Fruit fly (Drosophila melanogaster) whole organism, embryonic: ENCODE results near the gene Cyp4d14.

Experiments used
- Abd-B ChIP-seq: fragments of 200-800 bp; sonication (Bioruptor generic); optimal IDR thresholded peaks from 2 replicates; lab custom pipeline; 2018; ENCODE audit warnings: missing biosample characterization, mild to moderate bottlenecking, missing genetic modification characterization, moderate library complexity
- Atf6 ChIP-seq: fragments of 200-800 bp; sonication (Bioruptor generic); IDR thresholded peaks from 2 replicates; pipeline ENCODE4 v1.3.6; 2022; ENCODE audit warnings: missing biosample characterization, missing genetic modification characterization
- Bgb ChIP-seq: fragments of 200-800 bp; sonication (Bioruptor generic); IDR thresholded peaks from 2 replicates; pipeline ENCODE4 v1.3.6; 2022; ENCODE audit warnings: missing biosample characterization, missing genetic modification characterization; ENCODE audit not compliant: partially characterized antibody
- BtbVII ChIP-seq: fragments of 200-800 bp; sonication (Bioruptor generic); optimal IDR thresholded peaks from 3 replicates; lab custom pipeline; 2017; ENCODE audit warnings: missing biosample characterization, mild to moderate bottlenecking, missing genetic modification characterization
- CG10654 ChIP-seq: fragments of 200-800 bp; sonication (Bioruptor generic); optimal IDR thresholded peaks from 2 replicates; lab custom pipeline; 2016; ENCODE audit warnings: missing biosample characterization, missing genetic modification characterization
- CG13296 ChIP-seq: fragments of 200-800 bp; sonication (Bioruptor generic); optimal IDR thresholded peaks from 3 replicates; lab custom pipeline; 2018; ENCODE audit warnings: missing biosample characterization, mild to moderate bottlenecking, missing genetic modification characterization
- CG14965 ChIP-seq: fragments of 200-800 bp; sonication (Bioruptor generic); optimal IDR thresholded peaks from 2 replicates; lab custom pipeline; 2016; ENCODE audit warnings: missing biosample characterization, missing genetic modification characterization, borderline replicate concordance
- CG17361 ChIP-seq: fragments of 200-800 bp; sonication (Bioruptor generic); IDR thresholded peaks from 3 replicates; pipeline ENCODE4 v1.3.6; 2022; ENCODE audit warnings: missing biosample characterization, missing genetic modification characterization
- CG34422 ChIP-seq: fragments of 200-800 bp; sonication (Bioruptor generic); IDR thresholded peaks from 3 replicates; pipeline ENCODE4 v1.3.6; 2022; ENCODE audit warnings: missing biosample characterization, missing genetic modification characterization
- CG4730 ChIP-seq: fragments of 200-800 bp; sonication (Bioruptor generic); IDR thresholded peaks from 2 replicates; pipeline ENCODE4 v1.3.6; 2022; ENCODE audit warnings: missing biosample characterization, missing genetic modification characterization
- CG4820 ChIP-seq: fragments of 200-800 bp; sonication (Bioruptor generic); optimal IDR thresholded peaks from 3 replicates; lab custom pipeline; 2016; ENCODE audit warnings: missing biosample characterization, missing genetic modification characterization
- CG7839 ChIP-seq: fragments of 200-800 bp; sonication (Bioruptor generic); optimal IDR thresholded peaks from 3 replicates; lab custom pipeline; 2018; ENCODE audit warnings: missing biosample characterization, mild to moderate bottlenecking, missing genetic modification characterization, moderate library complexity
- CG7928 ChIP-seq: fragments of 200-800 bp; sonication (Bioruptor generic); optimal IDR thresholded peaks from 2 replicates; lab custom pipeline; 2017; ENCODE audit warnings: missing biosample characterization, mild to moderate bottlenecking, missing genetic modification characterization
- CG8765 ChIP-seq: fragments of 200-800 bp; sonication (Bioruptor generic); IDR thresholded peaks from 2 replicates; pipeline ENCODE4 v1.3.6; 2022; ENCODE audit warnings: missing biosample characterization, missing genetic modification characterization
- Fer1 ChIP-seq: fragments of 200-800 bp; sonication (Bioruptor generic); optimal IDR thresholded peaks from 2 replicates; lab custom pipeline; 2017; ENCODE audit warnings: missing biosample characterization, mild to moderate bottlenecking, missing genetic modification characterization
- HHEX ChIP-seq: fragments of 200-800 bp; sonication (Bioruptor generic); optimal IDR thresholded peaks from 3 replicates; lab custom pipeline; 2017; ENCODE audit warnings: missing biosample characterization, mild to moderate bottlenecking, missing genetic modification characterization, missing genetic modification reagents
- Hmr ChIP-seq: fragments of 200-800 bp; sonication (Bioruptor generic); optimal IDR thresholded peaks from 3 replicates; lab custom pipeline; 2017; ENCODE audit warnings: mild to moderate bottlenecking, missing biosample characterization, missing genetic modification reagents, missing genetic modification characterization
- Med ChIP-seq: fragments of 200-800 bp; sonication (Bioruptor generic); peaks from one replicate; lab custom pipeline; 2016; ENCODE audit warnings: missing biosample characterization, missing genetic modification characterization, mild to moderate bottlenecking, inconsistent platforms, moderate library complexity
- NC2β ChIP-seq: fragments of 200-800 bp; sonication (Bioruptor generic); optimal IDR thresholded peaks from 2 replicates; lab custom pipeline; 2016; ENCODE audit warnings: missing biosample characterization, missing genetic modification characterization
- NFAT ChIP-seq: fragments of 200-800 bp; sonication (Bioruptor generic); IDR thresholded peaks from 2 replicates; pipeline ENCODE4 v1.3.6; 2022; ENCODE audit warnings: missing biosample characterization, missing genetic modification characterization
- Nf-YA ChIP-seq: fragments of 200-800 bp; sonication (Bioruptor generic); IDR thresholded peaks from 2 replicates; pipeline ENCODE4 v1.3.6; 2022; ENCODE audit warnings: missing biosample characterization, missing genetic modification characterization
- PHDP ChIP-seq: fragments of 200-800 bp; sonication (Bioruptor generic); optimal IDR thresholded peaks from 3 replicates; lab custom pipeline; 2018; ENCODE audit warnings: missing biosample characterization, mild to moderate bottlenecking, missing genetic modification characterization, moderate library complexity
- ab ChIP-seq: fragments of 200-800 bp; sonication (Bioruptor generic); optimal IDR thresholded peaks from 2 replicates; lab custom pipeline; 2016; ENCODE audit warnings: missing biosample characterization, missing genetic modification characterization
- abd-A ChIP-seq: fragments of 200-800 bp; sonication (Bioruptor generic); optimal IDR thresholded peaks from 3 replicates; lab custom pipeline; 2019; ENCODE audit warnings: missing biosample characterization, mild to moderate bottlenecking, missing genetic modification characterization, moderate library complexity
- ara ChIP-seq: fragments of 200-800 bp; sonication (Bioruptor generic); IDR thresholded peaks from 2 replicates; pipeline ENCODE4 v1.3.6; 2022; ENCODE audit warnings: missing biosample characterization, missing genetic modification characterization
- ase ChIP-seq: fragments of 200-800 bp; sonication (Bioruptor generic); IDR thresholded peaks from 3 replicates; pipeline ENCODE4 v1.3.6; 2022; ENCODE audit warnings: missing biosample characterization, missing genetic modification characterization
- az2 ChIP-seq: fragments of 200-800 bp; sonication (Bioruptor generic); optimal IDR thresholded peaks from 3 replicates; lab custom pipeline; 2016; ENCODE audit warnings: missing biosample characterization, missing genetic modification characterization
- btn ChIP-seq: fragments of 200-800 bp; sonication (Bioruptor generic); optimal IDR thresholded peaks from 2 replicates; lab custom pipeline; 2016; ENCODE audit warnings: missing biosample characterization, missing genetic modification characterization
- caup ChIP-seq: fragments of 200-800 bp; sonication (Bioruptor generic); optimal IDR thresholded peaks from 3 replicates; lab custom pipeline; 2017; ENCODE audit warnings: missing biosample characterization, mild to moderate bottlenecking, missing genetic modification characterization, moderate library complexity; ENCODE audit not compliant: severe bottlenecking
- crp ChIP-seq, 2 experiments: fragments of 200-800 bp; sonication (Bioruptor generic); optimal IDR thresholded peaks; 2 replicates in 1 of 2; 3 replicates in 1 of 2; lab custom pipeline; 2017; ENCODE audit warnings: missing biosample characterization in 2 of 2, missing genetic modification characterization in 2 of 2, mild to moderate bottlenecking in 1 of 2, moderate library complexity in 1 of 2
- da ChIP-seq: fragments of 200-800 bp; sonication (Bioruptor generic); optimal IDR thresholded peaks from 2 replicates; lab custom pipeline; 2016; ENCODE audit warnings: missing biosample characterization, missing genetic modification characterization
- dpn ChIP-seq, 2 experiments: fragments of 200-800 bp; sonication (Bioruptor generic); optimal IDR thresholded peaks; 3 replicates each; lab custom pipeline; 2016; ENCODE audit warnings: missing biosample characterization in 2 of 2, missing genetic modification characterization in 2 of 2
- en ChIP-seq: fragments of 200-800 bp; sonication (Bioruptor generic); optimal IDR thresholded peaks from 2 replicates; lab custom pipeline; 2016; ENCODE audit warnings: missing biosample characterization, missing genetic modification characterization
- eve ChIP-seq, 2 experiments: fragments of >200 bp; optimal IDR thresholded peaks; 2 replicates each; lab custom pipeline; 2017; ENCODE audit warnings: missing biosample characterization in 2 of 2, missing genetic modification characterization in 2 of 2
- grau ChIP-seq: fragments of 200-800 bp; optimal IDR thresholded peaks from 3 replicates; lab custom pipeline; 2019; ENCODE audit warnings: missing biosample characterization, mild to moderate bottlenecking, missing genetic modification characterization, moderate library complexity
- gro ChIP-seq: fragments of 200-800 bp; sonication (Bioruptor generic); optimal IDR thresholded peaks from 2 replicates; lab custom pipeline; 2016; ENCODE audit warnings: missing biosample characterization, missing genetic modification characterization
- ham ChIP-seq: fragments of 200-800 bp; sonication (Bioruptor generic); IDR thresholded peaks from 2 replicates; pipeline ENCODE4 v1.3.6; 2022; ENCODE audit warnings: missing biosample characterization, missing genetic modification characterization
- ind ChIP-seq: fragments of 200-800 bp; sonication (Bioruptor generic); optimal IDR thresholded peaks from 3 replicates; lab custom pipeline; 2016; ENCODE audit warnings: missing biosample characterization, missing genetic modification characterization
- knrl ChIP-seq: fragments of 200-800 bp; sonication (Bioruptor generic); IDR thresholded peaks from 3 replicates; pipeline ENCODE4 v1.3.6; 2022; ENCODE audit warnings: missing biosample characterization, missing genetic modification characterization; ENCODE audit not compliant: partially characterized antibody
- maf-S ChIP-seq: fragments of 200-800 bp; sonication (Bioruptor generic); optimal IDR thresholded peaks from 2 replicates; lab custom pipeline; 2016; ENCODE audit warnings: missing biosample characterization, missing genetic modification characterization
- otp ChIP-seq: fragments of 200-800 bp; sonication (Bioruptor generic); IDR thresholded peaks from 3 replicates; pipeline ENCODE4, ENCODE4 v1.3.6; 2022; ENCODE audit warnings: missing biosample characterization, missing genetic modification characterization
- pho ChIP-seq: fragments of 200-800 bp; sonication (Bioruptor generic); optimal IDR thresholded peaks from 2 replicates; lab custom pipeline; 2016; ENCODE audit warnings: missing biosample characterization, missing genetic modification characterization
- phol ChIP-seq: fragments of 200-800 bp; sonication (Bioruptor generic); optimal IDR thresholded peaks from 3 replicates; lab custom pipeline; 2018; ENCODE audit warnings: missing biosample characterization, mild to moderate bottlenecking, missing genetic modification characterization, moderate library complexity
- ro ChIP-seq: fragments of 200-800 bp; sonication (Bioruptor generic); IDR thresholded peaks from 2 replicates; pipeline ENCODE4 v1.3.6; 2022; ENCODE audit warnings: missing biosample characterization, missing genetic modification characterization
- scrt ChIP-seq: fragments of 200-800 bp; sonication (Bioruptor generic); optimal IDR thresholded peaks from 2 replicates; lab custom pipeline; 2018; ENCODE audit warnings: missing biosample characterization, mild to moderate bottlenecking, missing genetic modification characterization, moderate library complexity
- slp2 ChIP-seq: fragments of 200-800 bp; sonication (Bioruptor generic); optimal IDR thresholded peaks from 2 replicates; lab custom pipeline; 2016; ENCODE audit warnings: missing biosample characterization, missing genetic modification characterization
- tna ChIP-seq: fragments of 200-800 bp; sonication (Bioruptor generic); IDR thresholded peaks from 2 replicates; pipeline ENCODE4 v1.3.6; 2022; ENCODE audit warnings: missing biosample characterization, missing genetic modification characterization; ENCODE audit not compliant: partially characterized antibody
- unpg ChIP-seq: fragments of 200-800 bp; sonication (Bioruptor generic); optimal IDR thresholded peaks from 3 replicates; lab custom pipeline; 2018; ENCODE audit warnings: missing biosample characterization, mild to moderate bottlenecking, missing genetic modification characterization, moderate library complexity
- usp ChIP-seq: fragments of >200 bp; optimal IDR thresholded peaks from 2 replicates; lab custom pipeline; 2017; ENCODE audit warnings: missing biosample characterization, missing genetic modification characterization
- yki ChIP-seq: fragments of >200 bp; optimal IDR thresholded peaks from 3 replicates; lab custom pipeline; 2018
- z ChIP-seq: fragments of 200-800 bp; sonication (Bioruptor generic); IDR thresholded peaks from 3 replicates; pipeline ENCODE4 v1.3.6; 2022; ENCODE audit warnings: missing biosample characterization, missing genetic modification characterization
- zfh1 ChIP-seq: fragments of 200-800 bp; sonication (Bioruptor generic); IDR thresholded peaks from 3 replicates; pipeline ENCODE4 v1.3.6; 2022; ENCODE audit warnings: missing biosample characterization, missing genetic modification characterization

The Cyp4d14 gene

dm6 chrX:2166129-2166528, 9.0 kb downstream of the Cyp4d14 start (continued):
- no peak for TF ChIP-seq caup
- no peak for TF ChIP-seq CG4730 (GFP tag; lab: Robert Waterston, UW)
- TF ChIP-seq CG14965 (GFP tag; lab: Kevin White, UChicago) = no peak
- no peak for TF ChIP-seq ab (GFP tag; lab: Kevin White, UChicago)
- peak; percentile 11 for TF ChIP-seq Med
- no peak for TF ChIP-seq CG8765
- peak in 1 of 2 experiments; percentile 10 for TF ChIP-seq dpn (GFP tag; optimal IDR thresholded peaks at IDR 0.05; lab: Kevin White, UChicago)
- no peak for TF ChIP-seq da (GFP tag; lab: Kevin White, UChicago)
- TF ChIP-seq grau (tag; lab: Kevin White, UChicago) = peak; percentile 19
- TF ChIP-seq en (GFP tag; lab: Kevin White, UChicago) = no peak
- no peak for TF ChIP-seq usp (GFP tag; lab: Kevin White, UChicago)
- no peak for TF ChIP-seq Atf6
- TF ChIP-seq abd-A (tag; lab: Kevin White, UChicago) = no peak
- no peak for TF ChIP-seq CG13296 (GFP tag; lab: Kevin White, UChicago)
- no peak for TF ChIP-seq BtbVII
- no peak for TF ChIP-seq z (GFP tag; lab: Robert Waterston, UW)
- TF ChIP-seq btn (GFP tag; lab: Kevin White, UChicago) = peak; percentile 46
- TF ChIP-seq ro (GFP tag; lab: Robert Waterston, UW) = no peak
- TF ChIP-seq gro (GFP tag; lab: Kevin White, UChicago) = no peak
- no peak for TF ChIP-seq tna (GFP tag; lab: Robert Waterston, UW)
- TF ChIP-seq maf-S (GFP tag; lab: Kevin White, UChicago) = no peak
- TF ChIP-seq yki (lab: Kevin White, UChicago) = no peak
- TF ChIP-seq pho (GFP tag; lab: Kevin White, UChicago) = no peak
- TF ChIP-seq CG4820 (GFP tag; lab: Kevin White, UChicago) = peak; percentile 44
- TF ChIP-seq NFAT (GFP tag; lab: Robert Waterston, UW) = no peak
- no peak for TF ChIP-seq Fer1 (GFP tag; lab: Kevin White, UChicago)
- no peak for TF ChIP-seq eve (GFP tag; optimal IDR thresholded peaks at IDR 0.05; lab: Kevin White, UChicago)
- no peak for TF ChIP-seq ara (GFP tag; lab: Robert Waterston, UW)
- no peak for TF ChIP-seq CG7928 (GFP tag; lab: Kevin White, UChicago)
- no peak for TF ChIP-seq HHEX
- no peak for TF ChIP-seq ham (GFP tag; lab: Robert Waterston, UW)
- peak; percentile 55; the same call in 1 of the 3 replicates for TF ChIP-seq ase (GFP tag; lab: Robert Waterston, UW)
- TF ChIP-seq CG17361 = no peak
- TF ChIP-seq knrl (GFP tag; lab: Robert Waterston, UW) = no peak
- TF ChIP-seq zfh1 (GFP tag; lab: Robert Waterston, UW) = peak; percentile 56; the same call in 2 of the 3 replicates
- peak; percentile 36 for TF ChIP-seq ind (GFP tag; lab: Kevin White, UChicago)
- TF ChIP-seq Hmr (GFP tag; lab: Kevin White, UChicago) = no peak
- TF ChIP-seq Bgb (GFP tag; lab: Robert Waterston, UW) = no peak
- TF ChIP-seq scrt (GFP tag; lab: Kevin White, UChicago) = no peak
- no peak for TF ChIP-seq CG10654 (GFP tag; lab: Kevin White, UChicago)
- TF ChIP-seq unpg (GFP tag; lab: Kevin White, UChicago) = peak; percentile 40
- no peak for TF ChIP-seq PHDP (tag; lab: Kevin White, UChicago)
- peak; percentile 35 for TF ChIP-seq NC2β (GFP tag; lab: Kevin White, UChicago)
- TF ChIP-seq phol (tag; lab: Kevin White, UChicago) = peak; percentile 51
- peak; percentile 8 for TF ChIP-seq CG7839 (tag; lab: Kevin White, UChicago)
- TF ChIP-seq Abd-B (GFP tag; lab: Kevin White, UChicago) = no peak
- no peak for TF ChIP-seq crp (GFP tag; optimal IDR thresholded peaks at IDR 0.05; lab: Kevin White, UChicago)
- TF ChIP-seq Nf-YA (GFP tag; lab: Robert Waterston, UW) = peak; percentile 47; the same call in 1 of the 2 replicates
- TF ChIP-seq az2 (GFP tag; lab: Kevin White, UChicago) = peak; percentile 49
- no peak for TF ChIP-seq otp (GFP tag; lab: Robert Waterston, UW)
- TF ChIP-seq CG34422 (GFP tag; lab: Robert Waterston, UW) = 0 out of 3 replicates have a peak, but pooled peaks have one; percentile 15
- TF ChIP-seq slp2 (GFP tag; lab: Kevin White, UChicago) = no peak
